Worm (Caenorhabditis elegans) whole organism, L3 larva: ENCODE data around the gene R09E10.1.

Experiments
- R02D3.7 ChIP-seq: fragments of 150-350 bp; optimal IDR thresholded peaks from 2 replicates; lab custom pipeline; 2014; ENCODE audit warnings: missing biosample characterization, missing genetic modification characterization
- ZK546.5 ChIP-seq: sonication (generic microtip); optimal IDR thresholded peaks from 2 replicates; lab custom pipeline; 2017; ENCODE audit warnings: missing biosample characterization, missing genetic modification characterization
- aly-2 ChIP-seq: fragments of 150-350 bp; optimal IDR thresholded peaks from 2 replicates; lab custom pipeline; 2014; ENCODE audit warnings: missing biosample characterization, missing genetic modification characterization
- ceh-9 ChIP-seq: sonication (generic microtip); optimal IDR thresholded peaks from 2 replicates; lab custom pipeline; 2018; ENCODE audit warnings: missing biosample characterization, missing genetic modification characterization
- daf-12 ChIP-seq: fragments of 150-350 bp; optimal IDR thresholded peaks from 2 replicates; lab custom pipeline; 2014; ENCODE audit warnings: missing biosample characterization, missing genetic modification reagents, missing genetic modification characterization
- egl-27 ChIP-seq: sonication (generic microtip); optimal IDR thresholded peaks from 4 replicates; lab custom pipeline; 2017; ENCODE audit warnings: missing biosample characterization, missing genetic modification reagents, missing genetic modification characterization
- egl-5 ChIP-seq: fragments of 150-350 bp; optimal IDR thresholded peaks from 2 replicates; lab custom pipeline; 2017; ENCODE audit warnings: missing biosample characterization, missing genetic modification reagents, missing genetic modification characterization, inconsistent platforms
- elt-2 ChIP-seq: sonication (generic microtip); optimal IDR thresholded peaks from 2 replicates; lab custom pipeline; 2016; ENCODE audit warnings: missing genetic modification reagents, mild to moderate bottlenecking, missing genetic modification characterization, missing compliant biosample characterization
- elt-3 ChIP-seq, 3 experiments: fragments of 150-350 bp in 1 of 3; sonication (generic microtip) in 2 of 3; optimal IDR thresholded peaks; 2 replicates in 2 of 3; 4 replicates in 1 of 3; lab custom pipeline; 2014 to 2017; ENCODE audit warnings: missing biosample characterization in 3 of 3, missing genetic modification characterization in 3 of 3
- eor-1 ChIP-seq, 2 experiments: fragments of 150-350 bp; optimal IDR thresholded peaks; 2 replicates each; lab custom pipeline; 2014 to 2018; ENCODE audit warnings: missing biosample characterization in 2 of 2, missing genetic modification characterization in 2 of 2
- fkh-10 ChIP-seq: sonication (generic microtip); optimal IDR thresholded peaks from 2 replicates; lab custom pipeline; 2017; ENCODE audit warnings: missing biosample characterization, missing genetic modification reagents, missing genetic modification characterization
- fkh-2 ChIP-seq: fragments of 150-350 bp; optimal IDR thresholded peaks from 2 replicates; lab custom pipeline; 2014; ENCODE audit warnings: missing biosample characterization, missing genetic modification reagents, missing genetic modification characterization
- jun-1 ChIP-seq: fragments of 150-350 bp; optimal IDR thresholded peaks from 2 replicates; lab custom pipeline; 2014; ENCODE audit warnings: missing biosample characterization, missing genetic modification reagents, missing genetic modification characterization
- lin-39 ChIP-seq: fragments of 150-350 bp; optimal IDR thresholded peaks from 2 replicates; lab custom pipeline; 2018; ENCODE audit warnings: missing biosample characterization, missing genetic modification reagents, missing genetic modification characterization
- lsy-12 ChIP-seq: sonication (generic microtip); optimal IDR thresholded peaks from 2 replicates; lab custom pipeline; 2016; ENCODE audit warnings: mild to moderate bottlenecking, missing genetic modification characterization, missing compliant biosample characterization
- mdl-1 ChIP-seq: fragments of 150-350 bp; optimal IDR thresholded peaks from 2 replicates; lab custom pipeline; 2014; ENCODE audit warnings: missing biosample characterization, missing genetic modification characterization
- nhr-11 ChIP-seq: fragments of 150-350 bp; optimal IDR thresholded peaks from 2 replicates; lab custom pipeline; 2014; ENCODE audit warnings: missing biosample characterization, missing genetic modification characterization
- nhr-12 ChIP-seq: fragments of 150-350 bp; optimal IDR thresholded peaks from 2 replicates; lab custom pipeline; 2014; ENCODE audit warnings: missing biosample characterization, missing genetic modification characterization
- nhr-23 ChIP-seq: fragments of 150-350 bp; optimal IDR thresholded peaks from 2 replicates; lab custom pipeline; 2014; ENCODE audit warnings: missing biosample characterization, missing genetic modification reagents, missing genetic modification characterization
- nhr-25 ChIP-seq: sonication (generic microtip); optimal IDR thresholded peaks from 2 replicates; lab custom pipeline; 2017; ENCODE audit warnings: missing biosample characterization, missing genetic modification characterization
- nhr-28 ChIP-seq: fragments of 150-350 bp; optimal IDR thresholded peaks from 2 replicates; lab custom pipeline; 2014; ENCODE audit warnings: missing biosample characterization, missing genetic modification characterization
- nhr-43 ChIP-seq: sonication (generic microtip); optimal IDR thresholded peaks from 2 replicates; lab custom pipeline; 2016; ENCODE audit warnings: mild to moderate bottlenecking, missing genetic modification characterization, missing compliant biosample characterization; ENCODE audit not compliant: poor library complexity, severe bottlenecking
- nhr-77 ChIP-seq: fragments of 150-350 bp; optimal IDR thresholded peaks from 2 replicates; lab custom pipeline; 2014; ENCODE audit warnings: missing biosample characterization, missing genetic modification characterization
- pqm-1 ChIP-seq: fragments of 150-350 bp; optimal IDR thresholded peaks from 2 replicates; lab custom pipeline; 2017; ENCODE audit warnings: missing biosample characterization, missing genetic modification characterization, inconsistent platforms
- sea-2 ChIP-seq: fragments of 150-350 bp; sonication (generic microtip); optimal IDR thresholded peaks from 4 replicates; lab custom pipeline; 2014; ENCODE audit warnings: missing biosample characterization, missing genetic modification reagents, missing genetic modification characterization
- skn-1 ChIP-seq: fragments of 150-350 bp; optimal IDR thresholded peaks from 2 replicates; lab custom pipeline; 2014; ENCODE audit warnings: missing biosample characterization, missing genetic modification characterization
- snpc-4 ChIP-seq: fragments of 150-350 bp; optimal IDR thresholded peaks from 2 replicates; lab custom pipeline; 2014; ENCODE audit warnings: missing biosample characterization, missing genetic modification characterization
- tbx-2 ChIP-seq: sonication (generic microtip); optimal IDR thresholded peaks from 2 replicates; lab custom pipeline; 2016; ENCODE audit warnings: mild to moderate bottlenecking, missing genetic modification characterization, missing compliant biosample characterization
- unc-62 ChIP-seq: fragments of 150-350 bp; sonication (generic microtip); optimal IDR thresholded peaks from 4 replicates; lab custom pipeline; 2014; ENCODE audit warnings: missing biosample characterization, missing genetic modification reagents, missing genetic modification characterization
- zag-1 ChIP-seq: fragments of 150-350 bp; optimal IDR thresholded peaks from 2 replicates; lab custom pipeline; 2014; ENCODE audit warnings: missing biosample characterization, missing genetic modification characterization
- ztf-11 ChIP-seq: fragments of 150-350 bp; optimal IDR thresholded peaks from 2 replicates; lab custom pipeline; 2014; ENCODE audit warnings: missing biosample characterization, missing genetic modification characterization
- ztf-4 ChIP-seq: fragments of 150-350 bp; optimal IDR thresholded peaks from 2 replicates; lab custom pipeline; 2014; ENCODE audit warnings: missing biosample characterization, missing genetic modification characterization

The R09E10.1 gene

DNA sequence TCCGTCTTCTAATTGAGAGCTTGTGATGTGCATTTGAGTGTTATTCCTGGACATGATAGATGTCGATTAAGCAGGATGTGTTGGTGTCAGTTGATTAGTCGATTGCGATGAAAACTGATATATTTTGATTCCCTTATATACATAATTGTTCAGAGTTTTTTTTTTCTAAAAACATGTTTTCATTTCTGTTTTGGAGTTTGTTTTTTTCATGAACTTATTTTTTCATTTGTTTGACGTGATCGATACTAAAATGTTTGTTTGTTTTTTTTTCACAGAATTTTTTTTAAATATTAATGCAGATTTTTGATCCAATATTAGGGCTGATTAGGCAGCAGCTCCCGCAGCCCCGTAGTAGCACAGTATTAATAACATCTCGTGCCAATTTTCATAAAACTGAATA, 4.4 kb downstream of the R09E10.1 start, which contains the start of gene R09E10.2:
Gene R09E10.2 (minus strand): TSS at position 101 of the 400 bp plus-strand sequence.
- no peak for TF ChIP-seq snpc-4 (tag; lab: Kevin White, UChicago)

DNA sequence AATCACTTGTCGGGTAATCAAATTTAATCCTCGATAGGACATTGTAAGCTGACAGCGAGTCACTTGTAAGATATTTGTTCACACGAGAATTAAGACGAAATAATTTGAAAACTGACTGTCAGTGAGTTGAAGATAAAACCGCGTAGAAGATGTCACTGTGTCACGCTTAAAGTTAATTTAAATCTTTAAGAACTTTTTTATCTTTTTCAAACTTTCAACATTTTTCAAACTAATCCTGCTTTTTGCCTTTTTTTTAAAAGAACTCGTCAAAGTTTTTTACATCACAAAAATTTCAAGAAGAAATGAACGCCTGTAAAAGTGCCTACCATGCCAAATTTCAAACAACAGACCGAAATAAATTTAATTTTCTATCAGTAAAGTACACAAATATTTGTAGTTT, 9.0 kb downstream of the R09E10.1 start, which contains the start of gene acs-18:
Gene acs-18 (minus strand): TSS at position 101 of the 400 bp plus-strand sequence.
- TF ChIP-seq nhr-11 (tag; lab: Kevin White, UChicago): no peak
- no peak for TF ChIP-seq snpc-4 (tag; lab: Kevin White, UChicago)
- TF ChIP-seq egl-27: no peak
- TF ChIP-seq nhr-77 (tag; lab: Kevin White, UChicago): no peak
- no peak for TF ChIP-seq skn-1 (tag; lab: Kevin White, UChicago)
- no peak for TF ChIP-seq tbx-2 (tag; lab: Kevin White, UChicago)
- no peak for TF ChIP-seq mdl-1 (tag; lab: Kevin White, UChicago)
- TF ChIP-seq fkh-2: no peak

DNA sequence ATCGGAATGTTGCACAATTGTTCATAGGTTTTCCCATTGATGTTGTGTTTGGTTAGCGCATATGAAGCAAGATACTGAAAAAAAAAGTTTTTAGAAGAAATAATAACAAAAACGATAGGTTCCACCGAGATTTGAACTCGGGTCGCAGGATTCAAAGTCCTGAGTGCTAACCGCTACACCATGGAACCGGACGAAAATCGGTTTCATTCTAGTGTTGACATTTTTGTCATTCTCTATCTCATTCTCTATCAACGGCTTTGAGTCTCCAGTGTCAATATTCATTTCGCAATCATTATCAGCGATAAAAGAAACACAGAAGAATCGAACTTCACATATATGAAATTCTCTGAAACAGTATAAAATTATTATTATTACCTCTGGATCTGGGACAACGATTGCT, 11.4 kb downstream of the R09E10.1 start:
- TF ChIP-seq unc-62: no peak
- no peak for TF ChIP-seq nhr-43
- TF ChIP-seq R02D3.7 (tag; lab: Kevin White, UChicago): no peak
- TF ChIP-seq pqm-1 (tag; lab: Kevin White, UChicago): no peak
- no peak for TF ChIP-seq lsy-12 (tag; lab: Kevin White, UChicago)
- no peak for TF ChIP-seq fkh-10
- TF ChIP-seq nhr-12 (tag; lab: Kevin White, UChicago): no peak
- TF ChIP-seq elt-3 (tag; optimal IDR thresholded peaks at IDR 0.05; lab: Kevin White, UChicago): no peak
- TF ChIP-seq sea-2 (GFP tag; lab: Kevin White, UChicago): no peak
- TF ChIP-seq nhr-25: no peak
- no peak for TF ChIP-seq elt-2
- no peak for TF ChIP-seq lin-39
- no peak for TF ChIP-seq nhr-28
- TF ChIP-seq nhr-23 (tag; lab: Kevin White, UChicago): no peak
- TF ChIP-seq nhr-11 (tag; lab: Kevin White, UChicago): no peak
- no peak for TF ChIP-seq snpc-4 (tag; lab: Kevin White, UChicago)

- no peak for TF ChIP-seq egl-27
- TF ChIP-seq skn-1 (tag; lab: Kevin White, UChicago): no peak
- TF ChIP-seq zag-1: no peak
- no peak for TF ChIP-seq ztf-11
- no peak for TF ChIP-seq jun-1
- no peak for TF ChIP-seq egl-5 (tag; lab: Kevin White, UChicago)
- no peak for TF ChIP-seq eor-1 (tag; optimal IDR thresholded peaks at IDR 0.05; lab: Kevin White, UChicago)
- TF ChIP-seq snpc-4 (tag; lab: Kevin White, UChicago): no peak
- TF ChIP-seq daf-12 (tag; lab: Kevin White, UChicago): no peak
- no peak for TF ChIP-seq aly-2 (tag; lab: Kevin White, UChicago)
- no peak for TF ChIP-seq ztf-4
- TF ChIP-seq nhr-77 (tag; lab: Kevin White, UChicago): no peak
- TF ChIP-seq, all 47 proteins: peak for 0
Observed at ce11 chrIV:10310329-10310728, 12.2 kb downstream of the R09E10.1 start, which contains the start of gene R09E10.8. TSS of gene R09E10.8 (minus strand) at chrIV:10310429.

ce11 chrIV:10304383-10304782, 18.2 kb downstream of the R09E10.1 start:
- TF ChIP-seq eor-1 (tag; optimal IDR thresholded peaks at IDR 0.05; lab: Kevin White, UChicago): no peak
- no peak for TF ChIP-seq ceh-9 (tag; lab: Kevin White, UChicago)
- TF ChIP-seq zag-1: no peak
- TF ChIP-seq ztf-4: no peak
- TF ChIP-seq mdl-1 (tag; lab: Kevin White, UChicago): no peak
- TF ChIP-seq daf-12 (tag; lab: Kevin White, UChicago): no peak
- no peak for TF ChIP-seq ZK546.5

ce11 chrIV:10302203-10302602, 20.3 kb downstream of the R09E10.1 start, which contains the start of gene R09E10.5:
TSS of gene R09E10.5 (minus strand) at chrIV:10302303.
- TF ChIP-seq mdl-1 (tag; lab: Kevin White, UChicago): no peak
- TF ChIP-seq, all 47 proteins: peak for 0
